Fruit fly (Drosophila melanogaster) whole organism, pupa: ENCODE results near the gene Samuel.

Experiments used
- CG32121 ChIP-seq: fragments of 200-800 bp; sonication (Bioruptor generic); IDR thresholded peaks from 2 replicates; pipeline ENCODE4 v1.3.6; 2022; ENCODE audit warnings: missing biosample characterization, missing genetic modification characterization
- CG34367 ChIP-seq: fragments of 200-800 bp; sonication (Bioruptor generic); optimal IDR thresholded peaks from 2 replicates; lab custom pipeline; 2018; ENCODE audit warnings: missing biosample characterization, mild to moderate bottlenecking, missing genetic modification characterization
- CG9948 ChIP-seq: fragments of 200-800 bp; sonication (Bioruptor generic); optimal IDR thresholded peaks from 2 replicates; lab custom pipeline; 2018; ENCODE audit warnings: missing biosample characterization, mild to moderate bottlenecking, missing genetic modification characterization, moderate library complexity
- D1 ChIP-seq: fragments of 200-800 bp; sonication (Bioruptor generic); optimal IDR thresholded peaks from 2 replicates; lab custom pipeline; 2018; ENCODE audit warnings: missing biosample characterization, mild to moderate bottlenecking, missing genetic modification characterization, moderate library complexity
- Pif1B ChIP-seq: fragments of 200-800 bp; sonication (Bioruptor generic); optimal IDR thresholded peaks from 3 replicates; lab custom pipeline; 2016; ENCODE audit warnings: missing biosample characterization, missing genetic modification characterization
- Snoo ChIP-seq: fragments of 200-800 bp; sonication (Bioruptor generic); optimal IDR thresholded peaks from 3 replicates; lab custom pipeline; 2017; ENCODE audit warnings: missing biosample characterization, mild to moderate bottlenecking, missing genetic modification characterization, inconsistent platforms
- fd96Ca ChIP-seq: fragments of 200-800 bp; sonication (Bioruptor generic); IDR thresholded peaks from 3 replicates; pipeline ENCODE4 v1.3.6; 2022; ENCODE audit warnings: missing biosample characterization, missing genetic modification characterization

dm6 chr2L:11056791-11057332 lies 9.9 kb downstream of the Samuel start:
- TF ChIP-seq D1 (tag; lab: Kevin White, UChicago) = no peak
- no peak for TF ChIP-seq CG32121 (GFP tag; lab: Robert Waterston, UW)
- no peak for TF ChIP-seq Pif1B (GFP tag; lab: Kevin White, UChicago)
- TF ChIP-seq CG9948 = no peak
- TF ChIP-seq fd96Ca = no peak
- TF ChIP-seq CG34367 (tag; lab: Kevin White, UChicago) = no peak
- no peak for TF ChIP-seq Snoo
